Worm (Caenorhabditis elegans) whole organism, mixed stage, embryonic: Measurements from ENCODE around the gene F41E7.6.

Experiments used
- M03D4.4 ChIP-seq: sonication (generic microtip); optimal IDR thresholded peaks from 2 replicates; lab custom pipeline; 2017; ENCODE audit warnings: mild to moderate bottlenecking, missing genetic modification characterization, missing compliant biosample characterization
- bed-3 ChIP-seq: fragments of 200-800 bp; sonication (Bioruptor generic); optimal IDR thresholded peaks from 3 replicates; lab custom pipeline; 2018; ENCODE audit warnings: mild to moderate bottlenecking, missing genetic modification characterization, moderate library complexity, missing compliant biosample characterization
- blmp-1 ChIP-seq: fragments of 150-350 bp; optimal IDR thresholded peaks from 2 replicates; lab custom pipeline; 2014; ENCODE audit warnings: missing biosample characterization, missing genetic modification characterization
- ceh-39 ChIP-seq: fragments of 150-350 bp; optimal IDR thresholded peaks from 2 replicates; lab custom pipeline; 2014; ENCODE audit warnings: missing biosample characterization, missing genetic modification characterization
- ceh-43 ChIP-seq: fragments of 200-800 bp; sonication (Bioruptor generic); optimal IDR thresholded peaks from 2 replicates; lab custom pipeline; 2018; ENCODE audit warnings: mild to moderate bottlenecking, missing genetic modification characterization, moderate library complexity, missing compliant biosample characterization
- ceh-83 ChIP-seq: fragments of 200-800 bp; sonication (Bioruptor generic); optimal IDR thresholded peaks from 2 replicates; lab custom pipeline; 2018; ENCODE audit warnings: mild to moderate bottlenecking, missing genetic modification characterization, missing compliant biosample characterization
- ces-1 ChIP-seq: fragments of 150-350 bp; optimal IDR thresholded peaks from 2 replicates; lab custom pipeline; 2014; ENCODE audit warnings: missing biosample characterization, missing genetic modification reagents, missing genetic modification characterization
- cnd-1 ChIP-seq: fragments of 200-800 bp; sonication (Bioruptor generic); optimal IDR thresholded peaks from 2 replicates; lab custom pipeline; 2018; ENCODE audit warnings: mild to moderate bottlenecking, missing genetic modification characterization, missing compliant biosample characterization
- drap-1 ChIP-seq: fragments of 200-800 bp; sonication (Bioruptor generic); optimal IDR thresholded peaks from 3 replicates; lab custom pipeline; 2018; ENCODE audit warnings: mild to moderate bottlenecking, missing genetic modification characterization, missing compliant biosample characterization
- elt-1 ChIP-seq: sonication (generic microtip); optimal IDR thresholded peaks from 2 replicates; lab custom pipeline; 2017; ENCODE audit warnings: missing genetic modification characterization, mild to moderate bottlenecking, missing compliant biosample characterization, antibody characterized with exemption, moderate library complexity, borderline replicate concordance; ENCODE audit not compliant: insufficient read depth
- elt-3 ChIP-seq: fragments of 150-350 bp; optimal IDR thresholded peaks from 2 replicates; lab custom pipeline; 2014; ENCODE audit warnings: missing biosample characterization, missing genetic modification characterization
- ham-2 ChIP-seq: fragments of 200-800 bp; sonication (Bioruptor generic); optimal IDR thresholded peaks from 2 replicates; lab custom pipeline; 2018; ENCODE audit warnings: mild to moderate bottlenecking, missing genetic modification characterization, missing compliant biosample characterization
- hlh-1 ChIP-seq: fragments of 150-350 bp; optimal IDR thresholded peaks from 2 replicates; lab custom pipeline; 2014; ENCODE audit warnings: missing biosample characterization, missing genetic modification reagents, missing genetic modification characterization
- lin-13 ChIP-seq: fragments of 150-350 bp; optimal IDR thresholded peaks from 2 replicates; lab custom pipeline; 2014; ENCODE audit warnings: missing biosample characterization, missing genetic modification characterization
- lin-32 ChIP-seq: fragments of 200-800 bp; sonication (Bioruptor generic); optimal IDR thresholded peaks from 2 replicates; lab custom pipeline; 2018; ENCODE audit warnings: mild to moderate bottlenecking, missing genetic modification characterization, missing compliant biosample characterization
- lsy-2 ChIP-seq: fragments of 150-350 bp; optimal IDR thresholded peaks from 2 replicates; lab custom pipeline; 2014; ENCODE audit warnings: missing biosample characterization, missing genetic modification characterization
- mab-5 ChIP-seq: fragments of 150-350 bp; optimal IDR thresholded peaks from 2 replicates; lab custom pipeline; 2014; ENCODE audit warnings: missing biosample characterization, missing genetic modification characterization
- mep-1 ChIP-seq: fragments of 150-350 bp; optimal IDR thresholded peaks from 2 replicates; lab custom pipeline; 2017; ENCODE audit warnings: missing biosample characterization, missing genetic modification reagents, missing genetic modification characterization, inconsistent platforms
- mls-2 ChIP-seq: sonication (generic microtip); optimal IDR thresholded peaks from 2 replicates; lab custom pipeline; 2016; ENCODE audit warnings: mild to moderate bottlenecking, missing genetic modification characterization, moderate library complexity, missing compliant biosample characterization
- nhr-12 ChIP-seq: fragments of 150-350 bp; optimal IDR thresholded peaks from 2 replicates; lab custom pipeline; 2014; ENCODE audit warnings: missing biosample characterization, missing genetic modification characterization
- nhr-2 ChIP-seq: fragments of 150-350 bp; optimal IDR thresholded peaks from 2 replicates; lab custom pipeline; 2014; ENCODE audit warnings: missing biosample characterization, missing genetic modification characterization
- nhr-237 ChIP-seq: fragments of 150-350 bp; optimal IDR thresholded peaks from 2 replicates; lab custom pipeline; 2014; ENCODE audit warnings: missing biosample characterization, missing genetic modification characterization
- nhr-28 ChIP-seq: fragments of 150-350 bp; optimal IDR thresholded peaks from 2 replicates; lab custom pipeline; 2014; ENCODE audit warnings: missing biosample characterization, missing genetic modification characterization
- nhr-76 ChIP-seq: sonication (generic microtip); optimal IDR thresholded peaks from 2 replicates; lab custom pipeline; 2017; ENCODE audit warnings: missing biosample characterization, missing genetic modification characterization
- sem-2 ChIP-seq: fragments of 200-800 bp; sonication (Bioruptor generic); optimal IDR thresholded peaks from 2 replicates; lab custom pipeline; 2018; ENCODE audit warnings: mild to moderate bottlenecking, missing genetic modification characterization, missing compliant biosample characterization
- snpc-4 ChIP-seq: fragments of 150-350 bp; optimal IDR thresholded peaks from 2 replicates; lab custom pipeline; 2014; ENCODE audit warnings: missing biosample characterization, missing genetic modification characterization
- sptf-1 ChIP-seq: sonication (generic microtip); optimal IDR thresholded peaks from 2 replicates; lab custom pipeline; 2017; ENCODE audit warnings: mild to moderate bottlenecking, missing genetic modification characterization, moderate library complexity, missing compliant biosample characterization
- tbx-8 ChIP-seq: fragments of 200-800 bp; sonication (Bioruptor generic); optimal IDR thresholded peaks from 2 replicates; lab custom pipeline; 2018; ENCODE audit warnings: mild to moderate bottlenecking, missing genetic modification characterization, moderate library complexity, missing compliant biosample characterization
- unc-120 ChIP-seq: sonication (generic microtip); optimal IDR thresholded peaks from 2 replicates; lab custom pipeline; 2017; ENCODE audit warnings: missing genetic modification characterization, missing compliant biosample characterization; ENCODE audit not compliant: poor library complexity, severe bottlenecking
- unc-39 ChIP-seq: fragments of 150-350 bp; optimal IDR thresholded peaks from 2 replicates; lab custom pipeline; 2014; ENCODE audit warnings: missing biosample characterization, missing genetic modification characterization
- unc-62 ChIP-seq: fragments of 150-350 bp; optimal IDR thresholded peaks from 2 replicates; lab custom pipeline; 2014; ENCODE audit warnings: missing biosample characterization, missing genetic modification reagents, missing genetic modification characterization
- zip-8 ChIP-seq: fragments of 150-350 bp; optimal IDR thresholded peaks from 2 replicates; lab custom pipeline; 2014; ENCODE audit warnings: missing biosample characterization, missing genetic modification characterization
- ztf-11 ChIP-seq: fragments of 150-350 bp; optimal IDR thresholded peaks from 2 replicates; lab custom pipeline; 2014; ENCODE audit warnings: missing biosample characterization, missing genetic modification characterization

The F41E7.6 gene

ce11 chrX:10310366-10310765, at the start of gene F41E7.6:
Gene F41E7.6 (minus strand): TSS chrX:10310466.
- TF ChIP-seq sem-2 (GFP tag; lab: Kevin White, UChicago) (no peak), blmp-1 (tag; lab: Kevin White, UChicago) (no peak), tbx-8 (GFP tag; lab: Kevin White, UChicago) (no peak), unc-62 (GFP tag; lab: Kevin White, UChicago) (no peak), unc-120 (tag; lab: Kevin White, UChicago) (no peak), ceh-39 (tag; lab: Kevin White, UChicago) (no peak), nhr-2 (tag; lab: Kevin White, UChicago) (no peak), unc-39 (no peak), bed-3 (no peak), ham-2 (GFP tag; lab: Kevin White, UChicago) (no peak), hlh-1 (tag; lab: Kevin White, UChicago) (no peak), elt-3 (tag; lab: Kevin White, UChicago) (no peak), snpc-4 (no peak), nhr-76 (tag; lab: Kevin White, UChicago) (no peak), mep-1 (tag; lab: Kevin White, UChicago) (no peak), M03D4.4 (tag; lab: Kevin White, UChicago) (no peak), mls-2 (tag; lab: Kevin White, UChicago) (no peak), zip-8 (tag; lab: Kevin White, UChicago) (no peak)
- TF ChIP-seq, all 35 proteins: peak for 0

- TF ChIP-seq snpc-4, result no peak
- TF ChIP-seq ces-1, result no peak
- no peak for TF ChIP-seq ceh-39 (tag; lab: Kevin White, UChicago)
- no peak for TF ChIP-seq nhr-12 (tag; lab: Kevin White, UChicago)
- no peak for TF ChIP-seq nhr-76 (tag; lab: Kevin White, UChicago)
- no peak for TF ChIP-seq nhr-2 (tag; lab: Kevin White, UChicago)
- no peak for TF ChIP-seq hlh-1 (tag; lab: Kevin White, UChicago)
- TF ChIP-seq mls-2 (tag; lab: Kevin White, UChicago), result no peak
- TF ChIP-seq elt-1, result no peak
- no peak for TF ChIP-seq unc-62 (GFP tag; lab: Kevin White, UChicago)
- TF ChIP-seq unc-39, result no peak
- no peak for TF ChIP-seq ham-2 (GFP tag; lab: Kevin White, UChicago)
- TF ChIP-seq lin-32 (GFP tag; lab: Kevin White, UChicago), result no peak
- no peak for TF ChIP-seq nhr-28 (tag; lab: Kevin White, UChicago)
- no peak for TF ChIP-seq bed-3
- TF ChIP-seq lin-13, result no peak
These were observed 47.8 kb upstream of the F41E7.6 start, which contains the start of gene efhc-1 for ce11 chrX:10358083-10358482. Gene efhc-1 (plus strand): TSS chrX:10358383.

ce11 chrX:10355650-10356049, 45.4 kb upstream of the F41E7.6 start, which contains the start of gene R07E3.7:
Gene R07E3.7 (minus strand): TSS chrX:10355750.
- TF ChIP-seq nhr-237 (no peak), sptf-1 (tag; lab: Kevin White, UChicago) (no peak), drap-1 (GFP tag; lab: Kevin White, UChicago) (no peak), ceh-43 (no peak), M03D4.4 (tag; lab: Kevin White, UChicago) (no peak), ceh-39 (tag; lab: Kevin White, UChicago) (no peak), nhr-28 (tag; lab: Kevin White, UChicago) (no peak), cnd-1 (tag; lab: Kevin White, UChicago) (no peak), nhr-76 (tag; lab: Kevin White, UChicago) (no peak), ham-2 (GFP tag; lab: Kevin White, UChicago) (no peak), elt-3 (tag; lab: Kevin White, UChicago) (no peak), ceh-83 (GFP tag; lab: Kevin White, UChicago) (no peak), ztf-11 (tag; lab: Kevin White, UChicago) (no peak), lin-32 (GFP tag; lab: Kevin White, UChicago) (no peak)

- TF ChIP-seq elt-1 (no peak), drap-1 (GFP tag; lab: Kevin White, UChicago) (no peak), nhr-12 (tag; lab: Kevin White, UChicago) (no peak), nhr-237 (no peak), ztf-11 (tag; lab: Kevin White, UChicago) (no peak)
These were observed 43.6 kb upstream of the F41E7.6 start for ce11 chrX:10353857-10354256.

ce11 chrX:10350151-10350550, 39.9 kb upstream of the F41E7.6 start:
- no peak for TF ChIP-seq lsy-2 (tag; lab: Kevin White, UChicago)
- no peak for TF ChIP-seq ceh-39 (tag; lab: Kevin White, UChicago)
- no peak for TF ChIP-seq unc-62 (GFP tag; lab: Kevin White, UChicago)
- no peak for TF ChIP-seq cnd-1 (tag; lab: Kevin White, UChicago)
- no peak for TF ChIP-seq M03D4.4 (tag; lab: Kevin White, UChicago)
- no peak for TF ChIP-seq mab-5
